Fruit fly (Drosophila melanogaster): ENCODE measurements around the gene CG4119.

Gene CG4119

DNA sequence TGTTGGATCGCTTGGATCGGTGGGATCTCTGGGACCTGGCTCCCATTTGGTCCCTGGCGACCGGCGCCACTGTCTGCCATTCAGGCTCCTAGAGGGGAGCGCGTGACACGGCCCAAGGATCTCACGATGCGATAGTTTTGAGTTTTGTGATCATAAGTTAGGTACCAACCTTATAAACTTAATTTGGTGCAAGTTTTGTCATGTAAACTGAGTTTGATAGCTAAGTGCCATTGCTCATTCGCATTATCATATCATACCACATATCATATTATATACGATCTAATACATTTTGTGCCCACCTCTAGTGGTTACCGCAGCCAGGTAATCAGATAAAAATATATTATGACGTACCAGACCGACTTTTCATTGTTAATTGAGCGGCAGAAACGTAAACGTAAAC is 30.1 kb downstream of the CG4119 start:
- TF ChIP-seq CG17801 (GFP tag; optimal IDR thresholded peaks at IDR 0.05; ENCODE audit: partially characterized antibody) = no peak

DNA sequence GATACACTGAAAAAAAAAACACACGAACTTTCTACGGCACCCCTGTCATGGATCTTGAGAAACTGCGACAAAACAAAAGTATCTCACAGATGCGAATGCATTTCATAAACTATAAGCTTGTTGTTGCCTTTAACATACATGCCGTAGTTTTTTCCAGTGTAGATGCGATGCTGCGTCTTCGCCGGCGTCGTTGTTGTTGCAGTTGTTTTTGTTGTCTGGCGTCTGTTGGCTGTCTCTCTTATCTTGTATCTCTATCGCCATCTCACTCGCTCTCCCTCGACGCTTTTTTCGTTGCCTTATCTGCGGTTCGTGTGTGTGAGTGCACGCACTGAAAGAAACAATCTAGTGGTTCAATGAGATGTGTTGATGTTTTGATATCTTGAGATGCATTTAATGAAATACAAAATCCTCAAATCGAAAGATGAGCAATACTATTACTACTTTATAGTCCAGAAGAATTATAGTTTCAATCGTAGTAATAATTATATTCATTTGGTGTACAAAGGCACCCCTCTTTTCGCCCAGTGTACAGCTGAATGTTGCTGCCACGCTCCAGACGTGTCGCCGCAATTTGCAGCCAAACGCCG is 30.7 kb downstream of the CG4119 start:
- no peak for TF ChIP-seq CG17801 (GFP tag; optimal IDR thresholded peaks at IDR 0.05; ENCODE audit: partially characterized antibody)

DNA sequence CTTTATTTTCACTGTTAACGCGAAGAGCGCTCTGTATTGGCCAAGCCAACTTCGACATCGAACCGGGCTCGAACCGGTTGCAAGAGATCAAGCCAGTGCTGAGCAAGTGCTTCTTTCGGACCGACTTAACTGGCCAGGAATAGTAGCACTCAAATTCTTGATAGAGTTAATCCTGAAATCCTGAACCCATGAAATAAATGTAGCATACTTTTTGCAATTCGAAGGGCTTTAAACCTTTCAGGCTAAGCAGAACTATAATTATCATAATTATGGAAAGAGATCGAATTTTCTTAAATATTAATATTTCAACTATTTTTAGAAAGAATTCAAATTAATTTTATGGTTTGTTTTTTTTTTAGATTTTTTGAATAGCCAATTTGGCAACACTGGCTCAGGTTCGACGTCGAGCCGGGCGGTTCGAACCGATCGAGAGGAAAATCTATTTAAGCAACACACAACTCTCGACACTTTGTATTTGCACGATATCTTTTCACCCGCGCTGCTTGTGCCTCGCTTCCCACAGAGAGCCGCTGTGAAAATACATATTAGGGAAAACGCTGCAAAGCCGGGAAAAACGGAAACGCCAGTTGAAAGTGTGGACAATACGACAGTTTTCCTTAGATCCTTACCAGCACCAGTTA is 32.4 kb downstream of the CG4119 start, which contains the start of gene AdamTS-B:
AdamTS-B (plus strand) TSS at position 471 of the 641 bp plus-strand sequence.
- TF ChIP-seq CG17801 (GFP tag; optimal IDR thresholded peaks at IDR 0.05; ENCODE audit: partially characterized antibody) = peak; percentile 49

DNA sequence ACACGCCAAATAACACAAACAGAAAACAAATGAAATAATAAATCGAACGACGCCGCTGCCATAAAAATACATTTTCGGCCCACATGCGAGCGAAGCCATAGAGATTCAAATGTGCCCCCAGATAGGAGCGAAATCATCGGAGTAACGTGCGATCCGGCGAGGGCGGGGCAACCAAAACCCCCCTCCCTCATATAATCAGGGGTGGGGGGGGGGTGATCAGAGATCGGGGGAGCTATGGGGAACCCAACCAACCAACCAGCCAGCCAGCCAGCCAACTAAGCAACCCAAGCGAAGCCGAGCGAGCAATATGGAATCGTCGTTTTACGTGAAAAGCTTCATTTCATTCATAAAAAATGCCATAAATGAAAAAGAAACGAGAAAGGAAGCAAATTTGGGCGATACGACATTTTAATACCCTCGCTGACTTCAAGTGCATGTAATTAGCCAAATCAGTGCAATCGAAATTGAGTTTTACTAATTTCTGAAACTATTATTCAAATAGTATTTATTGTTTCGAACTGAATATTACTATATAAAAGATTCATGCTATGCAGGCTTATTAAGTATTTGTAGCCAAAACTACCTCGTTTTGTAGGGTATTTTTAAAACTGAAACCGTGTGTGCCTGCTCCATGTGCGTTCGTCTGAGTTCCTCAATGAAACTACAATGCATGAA is 34.1 kb downstream of the CG4119 start:
- no peak for TF ChIP-seq CG17801 (GFP tag; optimal IDR thresholded peaks at IDR 0.05; ENCODE audit: partially characterized antibody)

DNA sequence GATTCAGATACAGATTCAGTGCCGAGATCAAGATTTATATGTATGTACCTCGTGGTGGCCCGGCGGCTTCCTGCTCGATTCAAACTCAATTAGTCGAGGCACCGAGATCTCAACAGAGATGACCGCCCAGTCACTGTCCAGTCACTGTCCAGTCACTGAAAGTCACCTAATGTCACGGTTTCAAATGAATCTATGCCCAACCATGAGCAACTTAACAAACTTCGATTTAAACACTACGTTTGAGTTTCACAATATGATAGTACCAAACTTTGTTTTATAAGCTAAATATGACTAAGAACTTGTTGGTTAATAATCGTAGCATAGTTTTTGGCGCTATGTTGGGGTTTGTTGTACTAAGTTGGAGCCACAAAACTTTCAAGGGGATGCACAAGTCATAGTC is 39.2 kb downstream of the CG4119 start:
- no peak for TF ChIP-seq CG17801 (GFP tag; optimal IDR thresholded peaks at IDR 0.05; ENCODE audit: partially characterized antibody)

DNA sequence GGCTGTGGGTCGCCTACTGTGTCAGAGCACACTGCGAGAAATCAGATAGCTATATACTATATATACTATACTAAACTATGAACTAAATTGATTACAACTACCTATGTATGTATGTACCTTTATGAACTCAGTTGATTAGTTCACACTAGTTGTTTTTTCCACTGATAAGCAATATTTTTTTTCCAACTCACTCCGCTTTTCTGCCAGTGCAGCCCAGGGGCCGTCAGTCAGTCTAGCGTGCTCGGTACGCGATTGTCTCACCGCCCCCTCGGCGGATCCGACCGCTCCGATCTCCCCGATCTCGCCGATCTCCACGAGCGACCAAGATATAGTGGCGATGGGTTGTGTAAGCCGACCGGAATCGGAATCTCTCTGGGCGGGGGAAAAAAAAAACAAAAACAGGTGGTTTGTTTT is 40.1 kb downstream of the CG4119 start:
- no peak for TF ChIP-seq CG17801 (GFP tag; optimal IDR thresholded peaks at IDR 0.05; ENCODE audit: partially characterized antibody)

DNA sequence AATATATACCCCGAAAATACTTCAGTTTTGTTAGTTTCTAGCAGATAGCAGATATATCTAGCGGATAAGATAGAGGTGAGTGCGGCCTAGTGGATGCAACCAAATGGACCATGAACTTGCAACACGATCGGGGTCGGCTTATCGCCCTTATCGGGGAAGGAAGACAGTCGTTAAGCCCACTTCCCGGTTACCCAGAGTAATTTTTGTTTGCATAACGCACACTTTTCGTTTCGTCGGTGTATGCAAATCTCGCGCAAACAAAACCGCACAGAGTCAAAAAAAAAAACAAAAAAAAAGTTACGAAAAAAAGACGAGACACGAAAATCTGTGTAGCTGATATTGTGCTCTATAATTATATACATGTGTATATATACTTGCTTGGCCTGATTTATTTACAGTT is 47.1 kb downstream of the CG4119 start:
- no peak for TF ChIP-seq CG17801 (GFP tag; optimal IDR thresholded peaks at IDR 0.05; ENCODE audit: partially characterized antibody)

DNA sequence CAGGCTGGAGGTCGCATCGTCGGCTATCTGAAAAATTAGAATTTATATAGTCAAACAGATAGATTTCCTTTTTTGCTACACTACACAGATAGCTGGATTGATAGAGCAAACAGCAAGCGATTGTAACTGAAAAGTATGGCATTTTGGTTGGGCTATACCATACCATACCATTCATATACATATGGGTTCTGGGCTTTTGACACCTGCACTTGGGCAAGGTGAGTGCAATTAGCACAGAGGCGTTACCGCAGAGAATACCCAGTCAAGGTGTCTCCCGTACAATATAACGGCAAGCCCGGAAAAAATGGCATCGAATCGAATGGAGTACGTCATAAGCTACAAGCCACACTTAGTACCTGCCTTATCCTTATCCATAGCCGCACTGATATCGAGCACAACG is 48.9 kb downstream of the CG4119 start:
- TF ChIP-seq CG17801 (GFP tag; optimal IDR thresholded peaks at IDR 0.05; ENCODE audit: partially characterized antibody) = no peak

DNA sequence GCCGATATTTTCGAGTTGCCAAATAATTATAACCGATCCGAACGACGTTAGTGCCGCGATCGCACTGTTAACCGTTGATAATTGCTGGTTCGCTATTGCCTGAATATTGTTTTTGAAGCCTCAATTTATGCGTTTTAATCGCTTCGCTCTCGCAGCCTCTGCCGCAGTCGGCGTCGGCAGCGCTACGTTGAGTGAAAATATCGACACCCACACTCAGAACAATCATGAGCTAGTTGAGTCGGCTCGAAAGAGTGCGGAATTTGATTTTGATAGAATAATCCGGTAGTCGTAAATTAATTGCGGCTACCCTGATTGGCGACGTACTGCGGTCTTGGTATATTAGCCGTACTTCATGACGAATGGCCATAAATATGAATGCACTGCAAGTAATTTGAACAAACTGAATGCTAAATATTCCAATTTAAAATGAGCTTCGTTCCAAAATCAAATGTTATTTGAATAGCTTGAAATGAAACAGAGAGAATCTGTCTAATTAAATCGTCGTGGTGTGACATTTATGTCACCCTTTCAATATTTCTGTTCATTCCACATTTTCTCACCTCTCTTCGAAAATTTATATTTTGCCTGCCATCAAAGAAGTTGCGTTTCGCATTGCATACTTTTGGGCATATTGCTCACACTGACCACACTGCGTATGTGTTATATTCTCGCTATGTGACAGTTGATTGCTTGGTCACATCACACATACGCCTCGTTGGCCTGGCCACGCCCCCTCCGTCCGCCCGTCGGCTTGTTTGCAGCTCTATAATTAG is 49.8 kb downstream of the CG4119 start:
- no peak for TF ChIP-seq CG17801 (GFP tag; optimal IDR thresholded peaks at IDR 0.05; ENCODE audit: partially characterized antibody)

DNA sequence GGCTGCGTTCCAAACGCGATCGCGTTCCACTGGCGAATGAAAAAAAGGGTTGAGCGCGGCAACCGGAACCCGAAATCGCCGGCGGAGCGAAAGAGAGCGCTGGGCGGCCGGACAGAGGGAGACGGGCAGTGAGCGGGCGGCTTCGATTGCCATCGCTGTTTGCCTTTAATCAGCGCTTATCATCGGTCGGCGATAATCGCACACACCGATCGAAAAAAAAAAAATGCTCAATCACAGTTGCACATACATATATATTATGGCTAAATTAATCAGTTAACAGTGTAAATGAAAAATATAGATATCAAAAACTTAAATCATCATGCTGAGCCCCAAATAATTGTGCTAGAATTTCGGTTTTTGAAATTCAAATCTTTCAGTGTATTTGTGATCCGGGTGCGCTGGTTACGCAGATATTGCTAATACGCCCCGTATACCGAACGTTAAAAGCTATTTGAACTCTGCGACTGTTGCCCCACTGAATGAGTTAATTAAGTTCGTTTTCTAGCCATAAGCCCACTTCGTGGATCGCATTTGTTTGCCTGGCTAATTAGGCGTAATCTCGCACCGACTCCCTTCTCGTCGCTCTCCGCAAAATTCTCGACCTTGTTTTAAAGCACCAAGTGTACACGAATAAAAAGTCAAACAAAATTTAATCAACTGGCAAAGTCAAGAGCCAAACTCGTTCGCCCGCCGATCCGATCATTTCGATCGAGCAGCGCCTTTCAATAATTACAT is 52.1 kb downstream of the CG4119 start, which contains the start of gene CG33080:
CG33080 (minus strand) TSS at position 38 of the 735 bp plus-strand sequence.
- no peak for TF ChIP-seq CG17801 (GFP tag; optimal IDR thresholded peaks at IDR 0.05; ENCODE audit: partially characterized antibody)

DNA sequence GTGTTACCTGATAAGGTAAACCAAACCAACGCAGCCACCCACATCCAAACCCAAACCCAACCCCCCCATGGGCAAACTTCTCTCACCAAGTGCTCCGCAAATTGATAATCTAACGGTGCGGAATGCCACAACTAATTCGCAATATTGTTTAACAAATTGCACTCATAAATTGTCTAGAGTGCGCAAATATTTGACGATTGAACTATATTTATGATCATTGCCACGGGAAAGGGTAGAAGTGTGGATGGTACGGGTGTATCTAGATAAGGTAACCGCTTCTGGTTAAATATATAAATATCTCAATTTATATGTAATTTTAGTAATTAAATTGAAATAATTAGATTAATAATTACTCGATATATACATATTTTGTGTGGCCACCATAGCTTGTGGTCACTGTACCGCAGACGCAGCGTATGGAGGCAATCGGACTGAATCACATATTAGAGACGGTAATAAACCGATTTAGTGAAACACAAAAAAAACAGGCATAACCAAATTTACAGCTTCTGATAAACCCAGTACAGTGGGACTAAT is 52.7 kb downstream of the CG4119 start:
- TF ChIP-seq CG17801 (GFP tag; optimal IDR thresholded peaks at IDR 0.05; ENCODE audit: partially characterized antibody) = peak; percentile 72
